Worm (Caenorhabditis elegans) whole organism, L3 larva: ENCODE measurements around the gene algn-8.

Experiments used
- ceh-9 ChIP-seq: sonication (generic microtip); optimal IDR thresholded peaks from 2 replicates; lab custom pipeline; 2018; ENCODE audit warnings: missing biosample characterization, missing genetic modification characterization
- nhr-11 ChIP-seq: fragments of 150-350 bp; optimal IDR thresholded peaks from 2 replicates; lab custom pipeline; 2014; ENCODE audit warnings: missing biosample characterization, missing genetic modification characterization
- nhr-76 ChIP-seq: fragments of 150-350 bp; sonication (generic microtip); optimal IDR thresholded peaks from 5 replicates; lab custom pipeline; 2014; ENCODE audit warnings: missing biosample characterization, missing genetic modification characterization
- unc-62 ChIP-seq: fragments of 150-350 bp; sonication (generic microtip); optimal IDR thresholded peaks from 4 replicates; lab custom pipeline; 2014; ENCODE audit warnings: missing biosample characterization, missing genetic modification reagents, missing genetic modification characterization

- no peak for TF ChIP-seq unc-62
- TF ChIP-seq nhr-11, result no peak
- no peak for TF ChIP-seq ceh-9 (tag; lab: Kevin White, UChicago)
- no peak for TF ChIP-seq nhr-76
Observed at ce11 chrII:9845239-9845638, 41.0 kb downstream of the algn-8 start, which contains the start of gene chil-9.
